Worm (Caenorhabditis elegans): ENCODE data around the gene F19G12.3.

Gene F19G12.3

DNA sequence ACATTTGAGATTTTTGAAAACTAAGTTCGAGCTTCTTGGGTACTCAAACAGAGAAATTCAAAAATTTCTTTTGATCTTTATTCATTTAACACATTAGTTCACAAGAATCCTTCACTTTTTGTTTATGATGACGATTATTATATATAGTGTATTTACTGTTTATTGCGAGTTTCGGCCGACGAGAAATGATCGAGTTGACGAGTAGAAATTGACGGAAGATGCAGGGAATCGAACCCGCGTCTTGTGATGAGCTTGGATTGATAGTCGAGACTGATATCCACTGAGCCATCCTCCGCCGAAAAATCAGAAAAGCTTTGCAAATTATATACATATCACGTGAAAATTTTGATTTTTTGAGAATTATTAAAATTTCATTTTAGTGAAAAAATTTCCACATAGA, 49.2 kb downstream of the F19G12.3 start:
- no peak for TF ChIP-seq zag-1 (tag; optimal IDR thresholded peaks at IDR 0.05)
- no peak for TF ChIP-seq lin-39 (tag; optimal IDR thresholded peaks at IDR 0.05)
- TF ChIP-seq fkh-10 (GFP tag; optimal IDR thresholded peaks at IDR 0.05), result no peak
- no peak for TF ChIP-seq jun-1 (tag; optimal IDR thresholded peaks at IDR 0.05)

All from whole organism, L3 larva.